Fruit fly (Drosophila melanogaster) whole organism, embryonic: ENCODE data around the gene CG5139.
A peak's percentile ranks its signal among the peaks of the same experiment; 100 is the strongest.

Source experiments
- ATbp ChIP-seq: fragments of 200-800 bp; sonication (Bioruptor generic); optimal IDR thresholded peaks from 2 replicates; lab custom pipeline; 2017; ENCODE audit warnings: missing biosample characterization, mild to moderate bottlenecking, missing genetic modification characterization, missing genetic modification reagents
- B-H1 ChIP-seq: fragments of 200-800 bp; sonication (Bioruptor generic); IDR thresholded peaks from 3 replicates; pipeline ENCODE4 v1.3.6; 2022; ENCODE audit warnings: missing biosample characterization, missing genetic modification characterization
- CG11456 ChIP-seq: fragments of 200-800 bp; sonication (Bioruptor generic); IDR thresholded peaks from 3 replicates; pipeline ENCODE4 v1.3.6; 2022; ENCODE audit warnings: missing biosample characterization, missing genetic modification characterization
- CG11504 ChIP-seq: fragments of 200-800 bp; sonication (Bioruptor generic); optimal IDR thresholded peaks from 3 replicates; lab custom pipeline; 2019; ENCODE audit warnings: missing biosample characterization, mild to moderate bottlenecking, missing genetic modification characterization, moderate library complexity
- CG12219 ChIP-seq: fragments of 200-800 bp; sonication (Bioruptor generic); optimal IDR thresholded peaks from 3 replicates; lab custom pipeline; 2018; ENCODE audit warnings: missing biosample characterization, mild to moderate bottlenecking, missing genetic modification characterization
- CG13894 ChIP-seq: fragments of 200-800 bp; sonication (Bioruptor generic); optimal IDR thresholded peaks from 3 replicates; lab custom pipeline; 2018; ENCODE audit warnings: missing biosample characterization, mild to moderate bottlenecking, missing genetic modification characterization, moderate library complexity
- CG14965 ChIP-seq: fragments of 200-800 bp; sonication (Bioruptor generic); optimal IDR thresholded peaks from 2 replicates; lab custom pipeline; 2016; ENCODE audit warnings: missing biosample characterization, missing genetic modification characterization, borderline replicate concordance
- CG15269 ChIP-seq: fragments of 200-800 bp; sonication (Bioruptor generic); optimal IDR thresholded peaks from 2 replicates; lab custom pipeline; 2018; ENCODE audit warnings: missing biosample characterization, mild to moderate bottlenecking, missing genetic modification characterization, moderate library complexity
- CG15601 ChIP-seq: fragments of 200-800 bp; sonication (Bioruptor generic); optimal IDR thresholded peaks from 3 replicates; lab custom pipeline; 2019; ENCODE audit warnings: missing biosample characterization, mild to moderate bottlenecking, missing genetic modification characterization, moderate library complexity
- CG17186 ChIP-seq: fragments of 200-800 bp; sonication (Bioruptor generic); optimal IDR thresholded peaks from 3 replicates; lab custom pipeline; 2017; ENCODE audit warnings: missing biosample characterization, missing genetic modification reagents, missing genetic modification characterization
- CG17361 ChIP-seq: fragments of 200-800 bp; sonication (Bioruptor generic); IDR thresholded peaks from 3 replicates; pipeline ENCODE4 v1.3.6; 2022; ENCODE audit warnings: missing biosample characterization, missing genetic modification characterization
- CG31441 ChIP-seq: fragments of 200-800 bp; sonication (Bioruptor generic); IDR thresholded peaks from 2 replicates; pipeline ENCODE4 v1.3.6; 2022; ENCODE audit warnings: missing biosample characterization, missing genetic modification characterization
- CG33213 ChIP-seq: fragments of 200-800 bp; sonication (Bioruptor generic); optimal IDR thresholded peaks from 3 replicates; lab custom pipeline; 2016; ENCODE audit warnings: missing biosample characterization, missing genetic modification characterization
- CG34224 ChIP-seq: fragments of 200-800 bp; sonication (Bioruptor generic); IDR thresholded peaks from 3 replicates; pipeline ENCODE4 v1.3.6; 2022; ENCODE audit warnings: missing biosample characterization, missing genetic modification characterization; ENCODE audit not compliant: partially characterized antibody
- CG3847 ChIP-seq: fragments of 200-800 bp; sonication (Bioruptor generic); IDR thresholded peaks from 2 replicates; pipeline ENCODE4 v1.3.6; 2022; ENCODE audit warnings: missing biosample characterization, missing genetic modification characterization
- CG3995 ChIP-seq: fragments of 200-800 bp; sonication (Bioruptor generic); optimal IDR thresholded peaks from 3 replicates; lab custom pipeline; 2016; ENCODE audit warnings: missing biosample characterization, missing genetic modification characterization
- CG4328 ChIP-seq: fragments of 200-800 bp; sonication (Bioruptor generic); optimal IDR thresholded peaks from 3 replicates; lab custom pipeline; 2017; ENCODE audit warnings: missing biosample characterization, missing genetic modification reagents, missing genetic modification characterization
- CG4404 ChIP-seq: fragments of 200-800 bp; sonication (Bioruptor generic); IDR thresholded peaks from 2 replicates; pipeline ENCODE4 v1.3.6; 2022; ENCODE audit warnings: missing biosample characterization, missing genetic modification characterization
- CG6654 ChIP-seq: fragments of 200-800 bp; sonication (Bioruptor generic); optimal IDR thresholded peaks from 2 replicates; lab custom pipeline; 2017; ENCODE audit warnings: missing biosample characterization, mild to moderate bottlenecking, missing genetic modification characterization
- CG7786 ChIP-seq: fragments of 200-800 bp; sonication (Bioruptor generic); optimal IDR thresholded peaks from 2 replicates; lab custom pipeline; 2016; ENCODE audit warnings: missing biosample characterization, missing genetic modification characterization
- CG9215 ChIP-seq: fragments of 200-800 bp; sonication (Bioruptor generic); IDR thresholded peaks from 2 replicates; pipeline ENCODE4 v1.3.6; 2022; ENCODE audit warnings: missing biosample characterization, missing genetic modification characterization
- Elba2 ChIP-seq: fragments of 200-800 bp; sonication (Bioruptor generic); optimal IDR thresholded peaks from 3 replicates; lab custom pipeline; 2016; ENCODE audit warnings: missing biosample characterization, missing genetic modification characterization
- Fer3 ChIP-seq: fragments of 200-800 bp; sonication (Bioruptor generic); optimal IDR thresholded peaks from 2 replicates; lab custom pipeline; 2018; ENCODE audit warnings: missing biosample characterization, mild to moderate bottlenecking, missing genetic modification characterization, moderate library complexity
- HmgZ ChIP-seq: fragments of 200-800 bp; sonication (Bioruptor generic); optimal IDR thresholded peaks from 2 replicates; lab custom pipeline; 2018; ENCODE audit warnings: missing biosample characterization, mild to moderate bottlenecking, missing genetic modification characterization
- Kr ChIP-seq: fragments of 200-800 bp; sonication (Bioruptor generic); optimal IDR thresholded peaks from 2 replicates; lab custom pipeline; 2017; ENCODE audit warnings: missing biosample characterization, mild to moderate bottlenecking, missing genetic modification characterization
- Mrtf ChIP-seq: fragments of 200-800 bp; sonication (Bioruptor generic); IDR thresholded peaks from 3 replicates; pipeline ENCODE4 v1.3.6; 2022; ENCODE audit warnings: missing biosample characterization, missing genetic modification characterization
- Nf-YA ChIP-seq: fragments of 200-800 bp; sonication (Bioruptor generic); IDR thresholded peaks from 2 replicates; pipeline ENCODE4 v1.3.6; 2022; ENCODE audit warnings: missing biosample characterization, missing genetic modification characterization
- Spps ChIP-seq: fragments of 200-800 bp; sonication (Bioruptor generic); optimal IDR thresholded peaks from 2 replicates; lab custom pipeline; 2018; ENCODE audit warnings: missing biosample characterization, mild to moderate bottlenecking, missing genetic modification characterization
- Sry-β ChIP-seq: fragments of 200-800 bp; sonication (Bioruptor generic); optimal IDR thresholded peaks from 2 replicates; lab custom pipeline; 2018; ENCODE audit warnings: missing biosample characterization, mild to moderate bottlenecking, missing genetic modification characterization, moderate library complexity
- ara ChIP-seq: fragments of 200-800 bp; sonication (Bioruptor generic); IDR thresholded peaks from 2 replicates; pipeline ENCODE4 v1.3.6; 2022; ENCODE audit warnings: missing biosample characterization, missing genetic modification characterization
- cg ChIP-seq: fragments of 200-800 bp; sonication (Bioruptor generic); optimal IDR thresholded peaks from 3 replicates; lab custom pipeline; 2019; ENCODE audit warnings: missing biosample characterization, mild to moderate bottlenecking, missing genetic modification characterization, moderate library complexity
- chn ChIP-seq: fragments of 200-800 bp; sonication (Bioruptor generic); optimal IDR thresholded peaks from 2 replicates; lab custom pipeline; 2016; ENCODE audit warnings: missing biosample characterization, missing genetic modification characterization
- dan ChIP-seq: fragments of 200-800 bp; sonication (Bioruptor generic); IDR thresholded peaks from 2 replicates; pipeline ENCODE4 v1.3.6; 2022; ENCODE audit warnings: missing biosample characterization, missing genetic modification characterization
- dmrt99B ChIP-seq: fragments of 200-800 bp; sonication (Bioruptor generic); optimal IDR thresholded peaks from 2 replicates; lab custom pipeline; 2018; ENCODE audit warnings: missing biosample characterization, mild to moderate bottlenecking, missing genetic modification characterization, moderate library complexity
- dysf ChIP-seq: fragments of 200-800 bp; sonication (Bioruptor generic); IDR thresholded peaks from 3 replicates; pipeline ENCODE4 v1.3.6; 2022; ENCODE audit warnings: missing biosample characterization, missing genetic modification characterization
- gem ChIP-seq: fragments of 200-800 bp; sonication (Bioruptor generic); optimal IDR thresholded peaks from 2 replicates; lab custom pipeline; 2019; ENCODE audit warnings: missing biosample characterization, mild to moderate bottlenecking, missing genetic modification characterization, moderate library complexity
- gsb ChIP-seq: fragments of 200-800 bp; sonication (Bioruptor generic); IDR thresholded peaks from 2 replicates; pipeline ENCODE4 v1.3.6; 2022; ENCODE audit warnings: missing biosample characterization, missing genetic modification characterization
- gsb-n ChIP-seq: fragments of 200-800 bp; sonication (Bioruptor generic); optimal IDR thresholded peaks from 3 replicates; lab custom pipeline; 2018; ENCODE audit warnings: missing biosample characterization, mild to moderate bottlenecking, missing genetic modification characterization
- hbn ChIP-seq: fragments of 200-800 bp; sonication (Bioruptor generic); IDR thresholded peaks from 2 replicates; pipeline ENCODE4 v1.3.6; 2022; ENCODE audit warnings: missing biosample characterization, missing genetic modification characterization; ENCODE audit not compliant: partially characterized antibody
- her ChIP-seq: fragments of 200-800 bp; sonication (Bioruptor generic); optimal IDR thresholded peaks from 2 replicates; lab custom pipeline; 2016; ENCODE audit warnings: missing biosample characterization, missing genetic modification characterization
- ind ChIP-seq: fragments of 200-800 bp; sonication (Bioruptor generic); optimal IDR thresholded peaks from 3 replicates; lab custom pipeline; 2016; ENCODE audit warnings: missing biosample characterization, missing genetic modification characterization
- insv ChIP-seq, 2 experiments: fragments of 200-800 bp; sonication (Bioruptor generic); optimal IDR thresholded peaks; 3 replicates each; lab custom pipeline; 2016 to 2018; ENCODE audit warnings: missing biosample characterization in 2 of 2, missing genetic modification characterization in 2 of 2
- oc ChIP-seq: fragments of 200-800 bp; sonication (Bioruptor generic); optimal IDR thresholded peaks from 2 replicates; lab custom pipeline; 2018; ENCODE audit warnings: missing biosample characterization, mild to moderate bottlenecking, missing genetic modification characterization, moderate library complexity
- onecut ChIP-seq: fragments of 200-800 bp; sonication (Bioruptor generic); IDR thresholded peaks from 2 replicates; pipeline ENCODE4 v1.3.6; 2022; ENCODE audit warnings: missing biosample characterization, missing genetic modification characterization
- peb ChIP-seq: fragments of 200-800 bp; sonication (Bioruptor generic); IDR thresholded peaks from 2 replicates; pipeline ENCODE4 v1.3.6; 2022; ENCODE audit warnings: missing biosample characterization, missing genetic modification characterization
- pros ChIP-seq: fragments of 200-800 bp; sonication (Bioruptor generic); optimal IDR thresholded peaks from 3 replicates; lab custom pipeline; 2019; ENCODE audit warnings: missing biosample characterization, mild to moderate bottlenecking, missing genetic modification characterization, moderate library complexity
- salm ChIP-seq: fragments of 200-800 bp; sonication (Bioruptor generic); optimal IDR thresholded peaks from 2 replicates; lab custom pipeline; 2018; ENCODE audit warnings: missing biosample characterization, mild to moderate bottlenecking, missing genetic modification characterization
- sc ChIP-seq, 3 experiments: fragments of >200 bp in 2 of 3; fragments of 200-800 bp in 1 of 3; sonication (Bioruptor generic) in 1 of 3; optimal IDR thresholded peaks; 2 replicates in 2 of 3; 3 replicates in 1 of 3; lab custom pipeline; 2017; ENCODE audit warnings: mild to moderate bottlenecking in 1 of 3, missing biosample characterization in 1 of 3, missing genetic modification characterization in 1 of 3, missing genetic modification reagents in 1 of 3
- sima ChIP-seq: fragments of 200-800 bp; sonication (Bioruptor generic); optimal IDR thresholded peaks from 2 replicates; lab custom pipeline; 2016; ENCODE audit warnings: missing biosample characterization, missing genetic modification characterization
- ttk ChIP-seq: fragments of 200-800 bp; sonication (Bioruptor generic); IDR thresholded peaks from 2 replicates; pipeline ENCODE4 v2.1.2; 2022; ENCODE audit warnings: missing biosample characterization, missing genetic modification characterization

CG5139 gene

DNA sequence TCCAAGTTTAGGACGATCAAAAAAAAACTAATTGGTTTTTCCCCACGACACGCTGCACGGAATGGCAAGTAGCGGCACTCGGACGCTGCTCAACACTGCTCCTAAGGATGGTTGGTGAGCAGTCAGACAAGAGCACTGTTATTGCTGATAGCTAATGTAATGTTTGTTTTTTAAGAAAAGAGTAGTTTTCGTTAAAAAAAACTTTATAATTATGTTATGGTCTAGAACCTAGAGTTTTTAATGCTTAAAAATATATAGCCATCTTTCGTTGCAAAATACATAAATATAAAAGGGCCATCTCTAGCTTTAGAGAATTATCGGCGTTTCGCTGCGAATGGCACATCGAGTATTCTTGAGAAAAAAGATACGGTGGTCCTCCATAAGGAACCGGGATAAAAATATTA lies 26.4 kb downstream of the CG5139 start, which contains the start of the genes Charon and CG4887 (continued):
- TF ChIP-seq dmrt99B (tag; lab: Kevin White, UChicago) (no peak), sima (GFP tag; lab: Kevin White, UChicago) (no peak), CG14965 (GFP tag; lab: Kevin White, UChicago) (no peak), insv (GFP tag; optimal IDR thresholded peaks at IDR 0.05; lab: Kevin White, UChicago) (peak in 1 of 2 experiments; percentile 58), CG34224 (peak; percentile 48; the same call in 2 of the 3 replicates), CG3995 (GFP tag; lab: Kevin White, UChicago) (peak; percentile 61), CG15269 (tag; lab: Kevin White, UChicago) (no peak), ATbp (peak; percentile 41), CG33213 (GFP tag; lab: Kevin White, UChicago) (peak; percentile 78), gsb-n (tag; lab: Kevin White, UChicago) (no peak), sc (optimal IDR thresholded peaks at IDR 0.05; lab: Kevin White, UChicago) (no peak), sc (GFP tag; optimal IDR thresholded peaks at IDR 0.05; lab: Kevin White, UChicago) (no peak), CG11504 (tag; lab: Kevin White, UChicago) (no peak), CG12219 (GFP tag; lab: Kevin White, UChicago) (no peak), ara (peak; percentile 75; the same call in 1 of the 2 replicates), Nf-YA (GFP tag; lab: Robert Waterston, UW) (peak; percentile 52; the same call in 1 of the 2 replicates), CG15601 (tag; lab: Kevin White, UChicago) (peak; percentile 83), Kr (GFP tag; lab: Kevin White, UChicago) (no peak), dysf (GFP tag; lab: Robert Waterston, UW) (peak; percentile 86), hbn (peak; percentile 58; the same call in 1 of the 2 replicates), chn (GFP tag; lab: Kevin White, UChicago) (peak; percentile 85), HmgZ (tag; lab: Kevin White, UChicago) (peak; percentile 89), Elba2 (GFP tag; lab: Kevin White, UChicago) (peak; percentile 87), onecut (GFP tag; lab: Robert Waterston, UW) (peak; percentile 56), salm (tag; lab: Kevin White, UChicago) (peak; percentile 49), cg (GFP tag; lab: Kevin White, UChicago) (no peak), Spps (tag; lab: Kevin White, UChicago) (peak; percentile 53), CG4404 (GFP tag; lab: Robert Waterston, UW) (peak; percentile 82), Sry-β (GFP tag; lab: Kevin White, UChicago) (no peak), B-H1 (GFP tag; lab: Robert Waterston, UW) (peak; percentile 35; the same call in 1 of the 3 replicates), peb (GFP tag; lab: Robert Waterston, UW) (peak; percentile 60), ind (peak; percentile 88), oc (tag; lab: Kevin White, UChicago) (no peak), CG31441 (GFP tag; lab: Robert Waterston, UW) (no peak), Fer3 (tag; lab: Kevin White, UChicago) (peak; percentile 82), gsb (GFP tag; lab: Robert Waterston, UW) (no peak), ttk (GFP tag; lab: Robert Waterston, UW) (peak; percentile 74), CG11456 (GFP tag; lab: Robert Waterston, UW) (peak; percentile 82), CG6654 (peak; percentile 16), CG13894 (tag; lab: Kevin White, UChicago) (peak; percentile 86), CG3847 (GFP tag; lab: Robert Waterston, UW) (peak; percentile 92), CG17186 (GFP tag; lab: Kevin White, UChicago) (peak; percentile 24), CG7786 (GFP tag; lab: Kevin White, UChicago) (peak; percentile 88), dan (no peak), CG17361 (GFP tag; lab: Robert Waterston, UW) (no peak; the same call in 2 of the 3 replicates), gem (no peak), pros (GFP tag; lab: Kevin White, UChicago) (no peak), Mrtf (GFP tag; lab: Robert Waterston, UW) (0 out of 3 replicates have a peak, but pooled peaks have one; percentile 44), CG4328 (GFP tag; lab: Kevin White, UChicago) (peak; percentile 79), CG9215 (peak; percentile 88), her (peak; percentile 27)
